Worm (Caenorhabditis elegans) whole organism, young adult: ENCODE results near the gene F53B7.4.

ENCODE experiments used
- B0336.3 ChIP-seq: fragments of 200-800 bp; sonication (Bioruptor generic); IDR thresholded peaks from 2 replicates; pipeline ENCODE4 v1.3.6; 2022; ENCODE audit warnings: missing genetic modification characterization, missing compliant biosample characterization
- F10E7.11 ChIP-seq: sonication (generic microtip); optimal IDR thresholded peaks from 2 replicates; lab custom pipeline; 2017; ENCODE audit warnings: mild to moderate bottlenecking, missing genetic modification characterization, moderate library complexity, missing compliant biosample characterization
- F23B12.7 ChIP-seq: sonication (generic microtip); optimal IDR thresholded peaks from 2 replicates; lab custom pipeline; 2017; ENCODE audit warnings: missing genetic modification characterization, mild to moderate bottlenecking, missing compliant biosample characterization, antibody characterized with exemption, moderate library complexity; ENCODE audit not compliant: insufficient read depth
- F33H1.4 ChIP-seq: fragments of 200-800 bp; sonication (Bioruptor generic); IDR thresholded peaks from 2 replicates; pipeline ENCODE4 v1.3.6; 2022; ENCODE audit warnings: missing genetic modification reagents, missing genetic modification characterization, missing compliant biosample characterization
- F57A8.1 ChIP-seq: fragments of 200-800 bp; sonication (Bioruptor generic); optimal IDR thresholded peaks from 2 replicates; lab custom pipeline; 2018; ENCODE audit warnings: mild to moderate bottlenecking, missing genetic modification characterization, moderate library complexity, missing compliant biosample characterization
- K11D2.4 ChIP-seq: fragments of 200-800 bp; sonication (Bioruptor generic); IDR thresholded peaks from 2 replicates; pipeline ENCODE4 v1.3.6; 2022; ENCODE audit warnings: missing genetic modification reagents, missing genetic modification characterization, missing compliant biosample characterization
- K12H6.12 ChIP-seq: fragments of 200-800 bp; sonication (Bioruptor generic); optimal IDR thresholded peaks from 2 replicates; lab custom pipeline; 2018; ENCODE audit warnings: mild to moderate bottlenecking, missing genetic modification characterization, missing compliant biosample characterization
- T07F8.4 ChIP-seq: sonication (generic microtip); optimal IDR thresholded peaks from 2 replicates; lab custom pipeline; 2016; ENCODE audit warnings: mild to moderate bottlenecking, missing genetic modification characterization, moderate library complexity, missing compliant biosample characterization
- T26A5.8 ChIP-seq: sonication (generic microtip); optimal IDR thresholded peaks from 2 replicates; lab custom pipeline; 2016; ENCODE audit warnings: missing genetic modification characterization, missing compliant biosample characterization
- Y53G8AR.9 ChIP-seq: fragments of 200-800 bp; sonication (Bioruptor generic); conservative IDR thresholded peaks from 2 replicates; pipeline ENCODE4 v1.3.6; 2022; ENCODE audit warnings: missing genetic modification reagents, missing genetic modification characterization, missing compliant biosample characterization
- Y56A3A.18 ChIP-seq: fragments of 200-800 bp; sonication (Bioruptor generic); IDR thresholded peaks from 2 replicates; pipeline ENCODE4 v1.3.6; 2022; ENCODE audit warnings: missing genetic modification reagents, missing genetic modification characterization, missing compliant biosample characterization
- Y67H2A.10 ChIP-seq: fragments of 200-800 bp; sonication (Bioruptor generic); conservative IDR thresholded peaks from 2 replicates; pipeline ENCODE4 v1.3.6; 2022; ENCODE audit warnings: missing genetic modification reagents, missing genetic modification characterization, missing compliant biosample characterization
- ZK185.1 ChIP-seq: sonication (generic microtip); optimal IDR thresholded peaks from 2 replicates; lab custom pipeline; 2016; ENCODE audit warnings: mild to moderate bottlenecking, missing genetic modification characterization, missing compliant biosample characterization; ENCODE audit not compliant: poor library complexity, severe bottlenecking
- akir-1 ChIP-seq: fragments of 200-800 bp; sonication (Bioruptor generic); optimal IDR thresholded peaks from 2 replicates; lab custom pipeline; 2018; ENCODE audit warnings: mild to moderate bottlenecking, missing genetic modification characterization, moderate library complexity, missing compliant biosample characterization
- ama-1 ChIP-seq, 3 experiments: fragments of 150-350 bp in 1 of 3; sonication (generic microtip) in 2 of 3; optimal IDR thresholded peaks; 2 replicates each; lab custom pipeline; 2014 to 2018; ENCODE audit warnings: missing biosample characterization in 2 of 3, missing genetic modification characterization in 2 of 3, missing genetic modification reagents in 2 of 3
- aptf-2 ChIP-seq: fragments of 200-800 bp; sonication (Bioruptor generic); conservative IDR thresholded peaks from 2 replicates; pipeline ENCODE4 v1.3.6; 2022; ENCODE audit warnings: missing genetic modification reagents, missing genetic modification characterization, missing compliant biosample characterization
- cebp-1 ChIP-seq, 2 experiments: fragments of 200-800 bp in 1 of 2; sonication (Bioruptor generic) in 1 of 2; sonication (generic microtip) in 1 of 2; IDR thresholded peaks in 1 of 2; optimal IDR thresholded peaks in 1 of 2; 2 replicates each; pipeline versions ENCODE4 v1.3.6 to Lab custom; 2017 to 2022; ENCODE audit warnings: missing compliant biosample characterization in 2 of 2, missing genetic modification characterization in 2 of 2, mild to moderate bottlenecking in 1 of 2, missing genetic modification reagents in 1 of 2, moderate library complexity in 1 of 2
- ceh-91 ChIP-seq: fragments of 200-800 bp; sonication (Bioruptor generic); IDR thresholded peaks from 2 replicates; pipeline ENCODE4 v1.3.6; 2022; ENCODE audit warnings: missing genetic modification reagents, missing genetic modification characterization, missing compliant biosample characterization
- dpff-1 ChIP-seq: sonication (generic microtip); optimal IDR thresholded peaks from 2 replicates; lab custom pipeline; 2017; ENCODE audit warnings: mild to moderate bottlenecking, missing genetic modification characterization, missing compliant biosample characterization
- egl-44 ChIP-seq: fragments of 200-800 bp; sonication (Bioruptor generic); IDR thresholded peaks from 2 replicates; pipeline ENCODE4 v1.3.6; 2022; ENCODE audit warnings: missing genetic modification reagents, missing genetic modification characterization, missing compliant biosample characterization
- ets-4 ChIP-seq: fragments of 200-800 bp; sonication (Bioruptor generic); optimal IDR thresholded peaks from 2 replicates; lab custom pipeline; 2018; ENCODE audit warnings: mild to moderate bottlenecking, missing genetic modification characterization, missing compliant biosample characterization
- hmg-1.2 ChIP-seq: fragments of 200-800 bp; sonication (Bioruptor generic); IDR thresholded peaks from 2 replicates; pipeline ENCODE4 v1.3.6; 2022; ENCODE audit warnings: missing genetic modification reagents, missing genetic modification characterization, missing compliant biosample characterization
- hsf-1 ChIP-seq: fragments of 200-800 bp; sonication (Bioruptor generic); IDR thresholded peaks from 2 replicates; pipeline ENCODE4 v1.3.6; 2022; ENCODE audit warnings: missing genetic modification reagents, missing genetic modification characterization, missing compliant biosample characterization
- lag-1 ChIP-seq: fragments of 200-800 bp; sonication (Bioruptor generic); IDR thresholded peaks from 2 replicates; pipeline ENCODE4 v1.3.6; 2022; ENCODE audit warnings: missing genetic modification reagents, missing genetic modification characterization, missing compliant biosample characterization
- let-607 ChIP-seq, 2 experiments: fragments of 200-800 bp in 1 of 2; sonication (Bioruptor generic) in 1 of 2; sonication (generic microtip) in 1 of 2; optimal IDR thresholded peaks; 2 replicates each; lab custom pipeline; 2016 to 2018; ENCODE audit warnings: mild to moderate bottlenecking in 2 of 2, missing compliant biosample characterization in 2 of 2, missing genetic modification characterization in 2 of 2, moderate library complexity in 2 of 2, missing genotype in 1 of 2
- lin-54 ChIP-seq: fragments of 200-800 bp; sonication (Bioruptor generic); optimal IDR thresholded peaks from 2 replicates; lab custom pipeline; 2018; ENCODE audit warnings: mild to moderate bottlenecking, missing genetic modification characterization, missing compliant biosample characterization
- madf-10 ChIP-seq: sonication (generic microtip); optimal IDR thresholded peaks from 2 replicates; lab custom pipeline; 2016; ENCODE audit warnings: mild to moderate bottlenecking, missing genetic modification characterization, missing compliant biosample characterization
- madf-3 ChIP-seq: fragments of 200-800 bp; sonication (Bioruptor generic); IDR thresholded peaks from 2 replicates; pipeline ENCODE4 v1.3.6; 2022; ENCODE audit warnings: missing genetic modification reagents, missing genetic modification characterization, missing compliant biosample characterization
- mcd-1 ChIP-seq: fragments of 200-800 bp; sonication (Bioruptor generic); IDR thresholded peaks from 2 replicates; pipeline ENCODE4 v1.3.6; 2022; ENCODE audit warnings: missing genetic modification reagents, missing genetic modification characterization, missing compliant biosample characterization
- mxl-1 ChIP-seq: sonication (generic microtip); optimal IDR thresholded peaks from 2 replicates; lab custom pipeline; 2016; ENCODE audit warnings: missing genetic modification characterization, missing compliant biosample characterization
- nfya-1 ChIP-seq: sonication (generic microtip); optimal IDR thresholded peaks from 2 replicates; lab custom pipeline; 2017; ENCODE audit warnings: antibody characterized with exemption, missing compliant biosample characterization, missing genetic modification characterization, borderline replicate concordance; ENCODE audit not compliant: insufficient read depth
- nfyb-1 ChIP-seq: fragments of 200-800 bp; sonication (Bioruptor generic); IDR thresholded peaks from 2 replicates; pipeline ENCODE4 v1.3.6; 2022; ENCODE audit warnings: missing genetic modification reagents, missing genetic modification characterization, missing compliant biosample characterization
- nhr-80 ChIP-seq: sonication (generic microtip); optimal IDR thresholded peaks from 2 replicates; lab custom pipeline; 2016; ENCODE audit warnings: missing genetic modification characterization, missing compliant biosample characterization
- rec-8 ChIP-seq, 2 experiments: sonication (generic microtip); optimal IDR thresholded peaks; 2 replicates each; lab custom pipeline; 2016; ENCODE audit warnings: mild to moderate bottlenecking in 2 of 2, missing genetic modification characterization in 2 of 2, missing genetic modification reagents in 2 of 2, missing genotype in 2 of 2, missing biosample characterization in 1 of 2, missing compliant biosample characterization in 1 of 2, moderate library complexity in 1 of 2
- sdz-38 ChIP-seq: sonication (generic microtip); optimal IDR thresholded peaks from 2 replicates; lab custom pipeline; 2016; ENCODE audit warnings: missing genotype, missing genetic modification characterization, missing compliant biosample characterization
- snpc-1.3 ChIP-seq: sonication (generic microtip); optimal IDR thresholded peaks from 2 replicates; lab custom pipeline; 2017; ENCODE audit warnings: missing genetic modification characterization, mild to moderate bottlenecking, missing compliant biosample characterization, antibody characterized with exemption, moderate library complexity, missing genotype, missing genetic modification reagents; ENCODE audit not compliant: insufficient read depth
- snpc-3.4 ChIP-seq: sonication (generic microtip); optimal IDR thresholded peaks from 2 replicates; lab custom pipeline; 2017; ENCODE audit warnings: missing genetic modification characterization, mild to moderate bottlenecking, missing compliant biosample characterization, antibody characterized with exemption, moderate library complexity, missing genotype, missing genetic modification reagents
- snpc-4 ChIP-seq, 5 experiments: fragments of 150-350 bp in 1 of 5; sonication (generic microtip) in 4 of 5; optimal IDR thresholded peaks; 2 replicates each; lab custom pipeline; 2014 to 2018; ENCODE audit warnings: missing genetic modification characterization in 5 of 5, missing biosample characterization in 3 of 5, antibody characterized with exemption in 2 of 5, mild to moderate bottlenecking in 2 of 5, missing compliant biosample characterization in 2 of 5, missing genotype in 2 of 5, moderate library complexity in 2 of 5, missing genetic modification reagents in 1 of 5
- somi-1 ChIP-seq: fragments of 200-800 bp; sonication (Bioruptor generic); optimal IDR thresholded peaks from 2 replicates; lab custom pipeline; 2018; ENCODE audit warnings: mild to moderate bottlenecking, missing genetic modification characterization, missing compliant biosample characterization
- unc-130 ChIP-seq: sonication (generic microtip); optimal IDR thresholded peaks from 2 replicates; lab custom pipeline; 2016; ENCODE audit warnings: missing genetic modification reagents, missing genetic modification characterization, missing compliant biosample characterization
- xnd-1 ChIP-seq: sonication (generic microtip); optimal IDR thresholded peaks from 2 replicates; lab custom pipeline; 2016; ENCODE audit warnings: missing genotype, missing genetic modification reagents, missing genetic modification characterization, missing compliant biosample characterization
- zfh-2 ChIP-seq: fragments of 200-800 bp; sonication (Bioruptor generic); conservative IDR thresholded peaks from 2 replicates; pipeline ENCODE4 v1.3.6; 2022; ENCODE audit warnings: missing genetic modification reagents, missing genetic modification characterization, missing compliant biosample characterization
- ztf-3 ChIP-seq: fragments of 200-800 bp; sonication (Bioruptor generic); optimal IDR thresholded peaks from 2 replicates; lab custom pipeline; 2018; ENCODE audit warnings: mild to moderate bottlenecking, missing genetic modification characterization, missing compliant biosample characterization

F53B7.4 gene

DNA sequence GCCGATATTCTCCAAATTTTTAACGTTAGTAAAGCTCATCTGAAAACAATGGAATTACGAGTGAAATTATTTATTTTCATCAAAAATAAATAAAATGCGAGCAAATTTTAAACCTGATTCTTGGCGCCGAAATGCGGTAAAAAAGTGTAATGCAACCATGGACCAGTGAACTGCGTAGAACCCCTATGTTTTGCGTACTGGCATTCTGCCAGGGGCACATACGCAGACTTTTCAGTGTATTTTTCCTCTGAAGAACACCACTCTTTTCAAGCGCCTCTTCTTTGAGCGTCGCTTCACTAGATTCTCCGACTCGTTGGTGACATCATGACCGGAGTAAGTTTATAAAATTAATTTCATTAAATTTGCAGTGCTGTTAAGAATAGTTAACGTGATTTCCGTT lies 36.8 kb downstream of the F53B7.4 start, which contains the start of the genes ctf-4 and eef-1G (continued):
- TF ChIP-seq F23B12.7 (peak; percentile 97), ceh-91 (GFP tag; lab: Robert Waterston, UW) (peak; percentile 83), let-607 (tag; optimal IDR thresholded peaks at IDR 0.05; lab: Kevin White, UChicago) (peak; percentile 91 to 94), rec-8 (tag; optimal IDR thresholded peaks at IDR 0.05; lab: Kevin White, UChicago) (no peak), nfyb-1 (peak; percentile 94), mcd-1 (GFP tag; lab: Robert Waterston, UW) (peak; percentile 98), lag-1 (GFP tag; lab: Robert Waterston, UW) (no peak), Y53G8AR.9 (GFP tag; lab: Robert Waterston, UW) (peak; percentile 95), ZK185.1 (peak; percentile 94), snpc-1.3 (tag; lab: Kevin White, UChicago) (peak; percentile 88), aptf-2 (GFP tag; lab: Robert Waterston, UW) (0 out of 2 replicates have a peak, but pooled peaks have one; percentile 7), hsf-1 (GFP tag; lab: Robert Waterston, UW) (peak; percentile 76)

DNA sequence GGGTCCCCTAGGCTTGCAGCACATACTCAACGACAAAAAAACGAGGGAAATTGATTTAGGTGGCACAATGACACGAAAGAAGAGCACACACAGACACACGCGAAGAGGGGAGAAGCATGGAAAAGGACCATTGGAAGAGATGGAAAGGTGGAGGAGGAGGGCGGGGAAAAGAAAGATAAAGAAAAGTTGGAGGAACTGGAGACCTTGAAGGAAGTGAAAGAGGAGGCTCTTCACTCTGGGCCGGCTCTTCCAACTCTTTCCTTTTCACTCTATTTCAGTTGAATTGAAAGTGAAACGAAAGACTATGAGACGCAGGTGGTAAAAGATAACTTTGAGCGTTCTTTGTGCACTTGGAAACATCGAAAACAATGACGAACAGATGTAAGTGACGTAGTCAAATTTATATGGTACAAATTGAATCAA lies 40.9 kb downstream of the F53B7.4 start:
- TF ChIP-seq mxl-1 (tag; lab: Kevin White, UChicago) (no peak), madf-10 (peak; percentile 12), ets-4 (GFP tag; lab: Kevin White, UChicago) (no peak), F10E7.11 (tag; lab: Kevin White, UChicago) (peak; percentile 56), snpc-4 (GFP tag; optimal IDR thresholded peaks at IDR 0.05; lab: Kevin White, UChicago) (no peak), snpc-4 (tag; optimal IDR thresholded peaks at IDR 0.05; lab: Kevin White, UChicago) (peak in 1 of 4 experiments; percentile 23), unc-130 (GFP tag; lab: Kevin White, UChicago) (no peak), B0336.3 (GFP tag; lab: Robert Waterston, UW) (peak; percentile 36; the same call in 1 of the 2 replicates), egl-44 (no peak), dpff-1 (tag; lab: Kevin White, UChicago) (no peak), cebp-1 (GFP tag; IDR thresholded peaks at IDR 0.05; lab: Robert Waterston, UW) (no peak), cebp-1 (tag; optimal IDR thresholded peaks at IDR 0.05; lab: Kevin White, UChicago) (peak; percentile 66), xnd-1 (tag; lab: Kevin White, UChicago) (no peak), lin-54 (no peak), ztf-3 (GFP tag; lab: Kevin White, UChicago) (peak; percentile 26), Y67H2A.10 (no peak), ZK185.1 (peak; percentile 19), nhr-80 (tag; lab: Kevin White, UChicago) (peak; percentile 7), ama-1 (optimal IDR thresholded peaks at IDR 0.05; lab: Kevin White, UChicago) (no peak), ama-1 (GFP tag; optimal IDR thresholded peaks at IDR 0.05; lab: Kevin White, UChicago) (no peak), akir-1 (GFP tag; lab: Kevin White, UChicago) (no peak), T07F8.4 (tag; lab: Kevin White, UChicago) (no peak), T26A5.8 (tag; lab: Kevin White, UChicago) (no peak), F57A8.1 (GFP tag; lab: Kevin White, UChicago) (no peak), madf-3 (GFP tag; lab: Robert Waterston, UW) (no peak), snpc-3.4 (tag; lab: Kevin White, UChicago) (no peak), sdz-38 (tag; lab: Kevin White, UChicago) (no peak), somi-1 (GFP tag; lab: Kevin White, UChicago) (peak; percentile 40), F33H1.4 (GFP tag; lab: Robert Waterston, UW) (no peak), nfyb-1 (peak; percentile 29; the same call in 1 of the 2 replicates), zfh-2 (peak; percentile 86), rec-8 (tag; optimal IDR thresholded peaks at IDR 0.05; lab: Kevin White, UChicago) (no peak), K11D2.4 (GFP tag; lab: Robert Waterston, UW) (peak; percentile 52; the same call in 1 of the 2 replicates), K12H6.12 (tag; lab: Kevin White, UChicago) (peak; percentile 67), nfya-1 (no peak), Y56A3A.18 (GFP tag; lab: Robert Waterston, UW) (0 out of 2 replicates have a peak, but pooled peaks have one; percentile 43), hmg-1.2 (GFP tag; lab: Robert Waterston, UW) (peak; percentile 53; the same call in 1 of the 2 replicates)
